Worm (Caenorhabditis elegans) whole organism, L1 larva: Measurements from ENCODE around the gene str-214.

Experiments
- C04F5.9 ChIP-seq: sonication (generic microtip); optimal IDR thresholded peaks from 2 replicates; lab custom pipeline; 2016; ENCODE audit warnings: missing genetic modification characterization, missing compliant biosample characterization
- C16A3.4 ChIP-seq: fragments of 150-350 bp; optimal IDR thresholded peaks from 2 replicates; lab custom pipeline; 2014; ENCODE audit warnings: missing biosample characterization, missing genetic modification characterization
- F16B12.6 ChIP-seq: fragments of 150-350 bp; optimal IDR thresholded peaks from 2 replicates; lab custom pipeline; 2014; ENCODE audit warnings: missing biosample characterization, missing genetic modification characterization
- aly-2 ChIP-seq: fragments of 150-350 bp; optimal IDR thresholded peaks from 2 replicates; lab custom pipeline; 2014; ENCODE audit warnings: missing biosample characterization, missing genetic modification characterization
- blmp-1 ChIP-seq: fragments of 150-350 bp; optimal IDR thresholded peaks from 2 replicates; lab custom pipeline; 2014; ENCODE audit warnings: missing biosample characterization, missing genetic modification characterization
- ceh-82 ChIP-seq, 3 experiments: fragments of 150-350 bp in 1 of 3; sonication (generic microtip) in 2 of 3; optimal IDR thresholded peaks; 2 replicates each; lab custom pipeline; 2014 to 2017; ENCODE audit warnings: missing biosample characterization in 3 of 3, missing genetic modification characterization in 3 of 3
- ceh-88 ChIP-seq: fragments of 200-800 bp; sonication (Bioruptor generic); IDR thresholded peaks from 2 replicates; pipeline ENCODE4 v1.3.6; 2022; ENCODE audit warnings: missing genetic modification characterization, missing compliant biosample characterization
- dpl-1 ChIP-seq, 3 experiments: fragments of 150-350 bp in 2 of 3; sonication (generic microtip) in 1 of 3; optimal IDR thresholded peaks; 2 replicates each; lab custom pipeline; 2014 to 2017; ENCODE audit warnings: missing biosample characterization in 3 of 3, missing genetic modification characterization in 3 of 3, missing genetic modification reagents in 3 of 3
- efl-1 ChIP-seq, 4 experiments: fragments of 150-350 bp; optimal IDR thresholded peaks in 3 of 4; peaks in 1 of 4; 1 replicate in 1 of 4; 2 replicates in 3 of 4; lab custom pipeline; 2014; ENCODE audit warnings: missing biosample characterization in 2 of 4, missing genetic modification characterization in 2 of 4, missing genetic modification reagents in 2 of 4
- egl-27 ChIP-seq, 2 experiments: fragments of 150-350 bp in 1 of 2; sonication (generic microtip); optimal IDR thresholded peaks; 3 replicates each; lab custom pipeline; 2017 to 2018; ENCODE audit warnings: missing biosample characterization in 2 of 2, missing genetic modification characterization in 2 of 2, missing genetic modification reagents in 2 of 2
- elt-2 ChIP-seq: sonication (generic microtip); optimal IDR thresholded peaks from 2 replicates; lab custom pipeline; 2016; ENCODE audit warnings: missing genetic modification characterization, mild to moderate bottlenecking, inconsistent platforms, missing compliant biosample characterization, missing genetic modification reagents
- fkh-8 ChIP-seq: sonication (generic microtip); optimal IDR thresholded peaks from 2 replicates; lab custom pipeline; 2016; ENCODE audit warnings: mild to moderate bottlenecking, missing genetic modification characterization, missing compliant biosample characterization
- irx-1 ChIP-seq: sonication (generic microtip); optimal IDR thresholded peaks from 2 replicates; lab custom pipeline; 2016; ENCODE audit warnings: missing genetic modification characterization, missing compliant biosample characterization
- lin-13 ChIP-seq: fragments of 150-350 bp; optimal IDR thresholded peaks from 2 replicates; lab custom pipeline; 2014; ENCODE audit warnings: missing biosample characterization, missing genetic modification reagents, missing genetic modification characterization
- lin-15B ChIP-seq: fragments of 150-350 bp; sonication (generic microtip); optimal IDR thresholded peaks from 3 replicates; lab custom pipeline; 2014; ENCODE audit warnings: missing biosample characterization, missing genetic modification characterization
- lin-39 ChIP-seq: fragments of 150-350 bp; optimal IDR thresholded peaks from 2 replicates; lab custom pipeline; 2014; ENCODE audit warnings: missing biosample characterization, missing genetic modification reagents, missing genetic modification characterization
- lir-3 ChIP-seq: sonication (generic microtip); optimal IDR thresholded peaks from 2 replicates; lab custom pipeline; 2016; ENCODE audit warnings: mild to moderate bottlenecking, missing genetic modification characterization, moderate library complexity, missing compliant biosample characterization; ENCODE audit not compliant: poor library complexity
- lsy-2 ChIP-seq, 2 experiments: fragments of 150-350 bp; optimal IDR thresholded peaks; 2 replicates each; lab custom pipeline; 2014; ENCODE audit warnings: missing biosample characterization in 2 of 2, missing genetic modification characterization in 2 of 2
- mdl-1 ChIP-seq, 2 experiments: fragments of 150-350 bp; optimal IDR thresholded peaks; 2 replicates each; lab custom pipeline; 2014 to 2017; ENCODE audit warnings: missing biosample characterization in 2 of 2, missing genetic modification characterization in 2 of 2, inconsistent platforms in 1 of 2
- mep-1 ChIP-seq: fragments of 150-350 bp; optimal IDR thresholded peaks from 2 replicates; lab custom pipeline; 2014; ENCODE audit warnings: missing biosample characterization, missing genetic modification characterization
- nhr-20 ChIP-seq: sonication (generic microtip); optimal IDR thresholded peaks from 2 replicates; lab custom pipeline; 2016; ENCODE audit warnings: mild to moderate bottlenecking, missing genetic modification characterization, missing compliant biosample characterization
- nhr-47 ChIP-seq: sonication (generic microtip); optimal IDR thresholded peaks from 2 replicates; lab custom pipeline; 2016; ENCODE audit warnings: mild to moderate bottlenecking, missing genetic modification characterization, moderate library complexity, missing compliant biosample characterization
- nhr-71 ChIP-seq: sonication (generic microtip); optimal IDR thresholded peaks from 2 replicates; lab custom pipeline; 2016; ENCODE audit warnings: mild to moderate bottlenecking, missing genetic modification characterization, moderate library complexity, missing compliant biosample characterization
- nhr-77 ChIP-seq: fragments of 150-350 bp; optimal IDR thresholded peaks from 2 replicates; lab custom pipeline; 2014; ENCODE audit warnings: missing biosample characterization, missing genetic modification characterization
- nhr-85 ChIP-seq: sonication (generic microtip); peaks from one replicate; lab custom pipeline; 2016; ENCODE audit warnings: missing genetic modification characterization, inconsistent platforms, missing compliant biosample characterization
- pax-3 ChIP-seq: fragments of 200-800 bp; sonication (Bioruptor generic); optimal IDR thresholded peaks from 2 replicates; lab custom pipeline; 2018; ENCODE audit warnings: mild to moderate bottlenecking, missing genetic modification characterization, moderate library complexity, missing compliant biosample characterization
- skn-1 ChIP-seq: fragments of 150-350 bp; optimal IDR thresholded peaks from 2 replicates; lab custom pipeline; 2014; ENCODE audit warnings: missing biosample characterization, missing genetic modification characterization
- snpc-4 ChIP-seq: fragments of 150-350 bp; optimal IDR thresholded peaks from 2 replicates; lab custom pipeline; 2014; ENCODE audit warnings: missing biosample characterization, missing genetic modification characterization
- sptf-1 ChIP-seq: fragments of 150-350 bp; optimal IDR thresholded peaks from 2 replicates; lab custom pipeline; 2014; ENCODE audit warnings: missing biosample characterization, missing genetic modification characterization
- sup-37 ChIP-seq: fragments of 200-800 bp; sonication (Bioruptor generic); optimal IDR thresholded peaks from 2 replicates; lab custom pipeline; 2018; ENCODE audit warnings: mild to moderate bottlenecking, missing genetic modification characterization, missing compliant biosample characterization
- unc-30 ChIP-seq: sonication (generic microtip); optimal IDR thresholded peaks from 2 replicates; lab custom pipeline; 2017; ENCODE audit warnings: missing biosample characterization, missing genetic modification characterization
- xbp-1 ChIP-seq: sonication (generic microtip); optimal IDR thresholded peaks from 2 replicates; lab custom pipeline; 2016; ENCODE audit warnings: missing genetic modification characterization, missing compliant biosample characterization
- zag-1 ChIP-seq: fragments of 150-350 bp; optimal IDR thresholded peaks from 2 replicates; lab custom pipeline; 2014; ENCODE audit warnings: missing biosample characterization, missing genetic modification characterization
- zip-4 ChIP-seq: fragments of 200-800 bp; sonication (Bioruptor generic); optimal IDR thresholded peaks from 2 replicates; lab custom pipeline; 2018; ENCODE audit warnings: mild to moderate bottlenecking, missing genetic modification characterization, moderate library complexity, missing compliant biosample characterization
- ztf-4 ChIP-seq: fragments of 150-350 bp; optimal IDR thresholded peaks from 2 replicates; lab custom pipeline; 2014; ENCODE audit warnings: missing biosample characterization, missing genetic modification characterization

Gene str-214

ce11 chrV:16355941-16356340, 40.8 kb downstream of the str-214 start (continued):
- TF ChIP-seq pax-3 (peak; percentile 76), zip-4 (GFP tag; lab: Kevin White, UChicago) (peak; percentile 50), nhr-77 (tag; lab: Kevin White, UChicago) (peak; percentile 81), ceh-82 (tag; optimal IDR thresholded peaks at IDR 0.05; lab: Kevin White, UChicago) (peak; percentile 82 to 91 (median 85)), nhr-85 (tag; lab: Kevin White, UChicago) (peak; percentile 95), unc-30 (tag; lab: Kevin White, UChicago) (no peak), blmp-1 (tag; lab: Kevin White, UChicago) (peak; percentile 84), mep-1 (tag; lab: Kevin White, UChicago) (peak; percentile 77), nhr-47 (tag; lab: Kevin White, UChicago) (peak; percentile 91), lin-13 (GFP tag; lab: Kevin White, UChicago) (peak; percentile 75), dpl-1 (GFP tag; optimal IDR thresholded peaks at IDR 0.05; lab: Kevin White, UChicago) (peak; percentile 53 to 62 (median 56)), lin-15B (tag; lab: Kevin White, UChicago) (peak; percentile 12), sptf-1 (no peak), lir-3 (tag; lab: Kevin White, UChicago) (no peak), xbp-1 (peak; percentile 83), aly-2 (peak; percentile 9), sup-37 (GFP tag; lab: Kevin White, UChicago) (peak; percentile 61), lsy-2 (tag; optimal IDR thresholded peaks at IDR 0.05; lab: Kevin White, UChicago) (peak; percentile 73 to 87)

- TF ChIP-seq mdl-1 (tag; optimal IDR thresholded peaks at IDR 0.05; lab: Kevin White, UChicago), result no peak
- TF ChIP-seq egl-27 (tag; optimal IDR thresholded peaks at IDR 0.05; lab: Kevin White, UChicago), result no peak
- TF ChIP-seq sptf-1, result no peak
- TF ChIP-seq efl-1 (optimal IDR thresholded peaks at IDR 0.05; lab: Kevin White, UChicago), result peak in 1 of 2 experiments; percentile 38
- TF ChIP-seq efl-1 (GFP tag; optimal IDR thresholded peaks at IDR 0.05 in 1 of 2; lab: Kevin White, UChicago), result peak; percentile 59 to 93
- no peak for TF ChIP-seq zag-1 (tag; lab: Kevin White, UChicago)
- TF ChIP-seq dpl-1 (GFP tag; optimal IDR thresholded peaks at IDR 0.05; lab: Kevin White, UChicago), result peak in 1 of 3 experiments; percentile 41
These were observed 41.7 kb downstream of the str-214 start for ce11 chrV:16356798-16357197.

- TF ChIP-seq nhr-71 (tag; lab: Kevin White, UChicago), result no peak
- TF ChIP-seq lin-15B (tag; lab: Kevin White, UChicago), result no peak
- peak; percentile 88 for TF ChIP-seq blmp-1 (tag; lab: Kevin White, UChicago)
- TF ChIP-seq pax-3, result no peak
- TF ChIP-seq ceh-82 (tag; optimal IDR thresholded peaks at IDR 0.05; lab: Kevin White, UChicago), result peak in 1 of 3 experiments; percentile 5
- TF ChIP-seq elt-2, result peak; percentile 43
- TF ChIP-seq skn-1, result peak; percentile 5
- TF ChIP-seq, all 84 proteins: peak for 4
These were observed 42.1 kb downstream of the str-214 start, which contains the start of gene pptr-1 for ce11 chrV:16357253-16357652. pptr-1 (plus strand) TSS chrV:16357521.

DNA sequence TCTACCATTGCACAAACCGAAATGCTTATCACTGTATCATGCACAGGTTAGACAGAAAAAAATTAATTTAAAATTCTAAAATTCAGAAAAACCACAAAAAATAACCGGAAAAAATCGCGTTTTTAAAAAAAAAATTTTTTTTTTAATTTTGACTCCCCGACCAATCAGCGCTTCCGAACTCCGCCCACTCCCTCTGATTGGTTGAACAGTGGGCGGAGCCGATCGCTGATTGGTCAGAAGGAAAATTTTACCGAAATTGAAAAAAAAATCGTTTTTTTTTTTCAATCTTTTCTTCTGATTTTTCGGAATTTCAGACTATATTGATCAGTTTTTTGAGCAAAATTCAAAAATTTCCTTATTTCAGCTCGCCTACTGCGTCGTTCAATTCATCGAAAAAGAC, 46.2 kb downstream of the str-214 start:
- no peak for TF ChIP-seq irx-1
- no peak for TF ChIP-seq nhr-20
- TF ChIP-seq C16A3.4 (tag; lab: Kevin White, UChicago), result no peak
- TF ChIP-seq nhr-71 (tag; lab: Kevin White, UChicago), result no peak
- TF ChIP-seq snpc-4 (tag; lab: Kevin White, UChicago), result no peak
- no peak for TF ChIP-seq lin-39 (tag; lab: Kevin White, UChicago)
- TF ChIP-seq fkh-8 (tag; lab: Kevin White, UChicago), result no peak
- no peak for TF ChIP-seq nhr-47 (tag; lab: Kevin White, UChicago)
- no peak for TF ChIP-seq ceh-88 (GFP tag; lab: Robert Waterston, UW)
- no peak for TF ChIP-seq sptf-1
- no peak for TF ChIP-seq C04F5.9
- no peak for TF ChIP-seq elt-2
- TF ChIP-seq aly-2, result no peak
- TF ChIP-seq ztf-4 (tag; lab: Kevin White, UChicago), result no peak
- no peak for TF ChIP-seq F16B12.6 (tag; lab: Kevin White, UChicago)
- no peak for TF ChIP-seq sup-37 (GFP tag; lab: Kevin White, UChicago)
